Worm (Caenorhabditis elegans) whole organism, young adult: ENCODE data around the gene srx-10.

Experiments used
- C06A6.2 ChIP-seq: fragments of 200-800 bp; sonication (Bioruptor generic); conservative IDR thresholded peaks from 2 replicates; pipeline ENCODE4 v1.3.6; 2022; ENCODE audit warnings: missing genetic modification characterization, missing compliant biosample characterization
- F10E7.11 ChIP-seq: sonication (generic microtip); optimal IDR thresholded peaks from 2 replicates; lab custom pipeline; 2017; ENCODE audit warnings: mild to moderate bottlenecking, missing genetic modification characterization, moderate library complexity, missing compliant biosample characterization
- K12H6.12 ChIP-seq: fragments of 200-800 bp; sonication (Bioruptor generic); optimal IDR thresholded peaks from 2 replicates; lab custom pipeline; 2018; ENCODE audit warnings: mild to moderate bottlenecking, missing genetic modification characterization, missing compliant biosample characterization
- ama-1 ChIP-seq, 3 experiments: fragments of 150-350 bp in 1 of 3; sonication (generic microtip) in 2 of 3; optimal IDR thresholded peaks; 2 replicates each; lab custom pipeline; 2014 to 2018; ENCODE audit warnings: missing biosample characterization in 2 of 3, missing genetic modification characterization in 2 of 3, missing genetic modification reagents in 2 of 3
- ceh-40 ChIP-seq: fragments of 200-800 bp; sonication (Bioruptor generic); IDR thresholded peaks from 2 replicates; pipeline ENCODE4 v1.3.6; 2022; ENCODE audit warnings: missing genetic modification characterization, missing compliant biosample characterization
- sptf-2 ChIP-seq: fragments of 200-800 bp; sonication (Bioruptor generic); optimal IDR thresholded peaks from 2 replicates; lab custom pipeline; 2018; ENCODE audit warnings: mild to moderate bottlenecking, missing genetic modification characterization, missing compliant biosample characterization
- xnd-1 ChIP-seq: sonication (generic microtip); optimal IDR thresholded peaks from 2 replicates; lab custom pipeline; 2016; ENCODE audit warnings: missing genotype, missing genetic modification reagents, missing genetic modification characterization, missing compliant biosample characterization

ce11 chrV:13954056-13954455 is 7.8 kb upstream of the srx-10 start, which contains the start of gene swt-6:
- TF ChIP-seq ama-1 (optimal IDR thresholded peaks at IDR 0.05; lab: Kevin White, UChicago) (no peak), ama-1 (GFP tag; optimal IDR thresholded peaks at IDR 0.05; lab: Kevin White, UChicago) (no peak), xnd-1 (no peak), F10E7.11 (tag; lab: Kevin White, UChicago) (no peak), ceh-40 (GFP tag; lab: Robert Waterston, UW) (no peak), C06A6.2 (GFP tag; lab: Robert Waterston, UW) (no peak), K12H6.12 (no peak), sptf-2 (GFP tag; lab: Kevin White, UChicago) (no peak)
